Worm (Caenorhabditis elegans): ENCODE measurements around the gene math-7.

DNA sequence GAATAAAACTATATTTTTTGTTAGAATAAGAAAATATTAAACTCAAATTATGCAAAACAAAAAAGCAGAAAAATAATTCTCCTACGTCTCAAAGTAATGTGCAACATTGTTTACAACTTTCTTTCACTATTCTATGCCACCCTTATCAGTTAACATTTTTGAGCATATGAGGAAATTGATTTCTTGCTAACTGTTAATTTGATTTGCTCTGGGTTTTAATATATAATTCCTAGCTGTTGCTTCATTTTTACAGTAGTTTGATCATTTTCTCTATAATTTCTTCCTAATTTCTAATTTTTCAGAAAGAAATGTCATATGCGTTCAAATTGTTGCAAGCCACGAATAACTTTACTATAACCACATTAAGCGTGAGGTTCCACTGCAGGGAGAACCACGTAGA lies 50.1 kb downstream of the math-7 start, which contains the start of gene T08E11.1:
- TF ChIP-seq ama-1 (optimal IDR thresholded peaks at IDR 0.05) (no peak), flt-1 (GFP tag; IDR thresholded peaks at IDR 0.05) (no peak), aly-1 (tag; optimal IDR thresholded peaks at IDR 0.05) (no peak), ets-7 (tag; optimal IDR thresholded peaks at IDR 0.05) (no peak), F13C5.2 (tag; optimal IDR thresholded peaks at IDR 0.05) (no peak), pes-1 (GFP tag; IDR thresholded peaks at IDR 0.05) (no peak), hmbx-1 (tag; optimal IDR thresholded peaks at IDR 0.05) (no peak)
